Worm (Caenorhabditis elegans): Measurements from ENCODE around the gene ech-9.

- TF ChIP-seq elt-1 (tag; optimal IDR thresholded peaks at IDR 0.05) (no peak), fos-1 (tag; optimal IDR thresholded peaks at IDR 0.05) (no peak), nhr-237 (tag; optimal IDR thresholded peaks at IDR 0.05) (no peak), lin-13 (GFP tag; optimal IDR thresholded peaks at IDR 0.05) (no peak)
These were observed 18.3 kb downstream of the ech-9 start for ce11 chrIV:10216704-10217296.

All from whole organism, L2 larva.